Worm (Caenorhabditis elegans) whole organism, L1 larva: Measurements from ENCODE around the gene pnp-1.

Source experiments
- F16B12.6 ChIP-seq: fragments of 150-350 bp; optimal IDR thresholded peaks from 2 replicates; lab custom pipeline; 2014; ENCODE audit warnings: missing biosample characterization, missing genetic modification characterization
- Y116A8C.19 ChIP-seq: sonication (generic microtip); optimal IDR thresholded peaks from 2 replicates; lab custom pipeline; 2016; ENCODE audit warnings: missing compliant biosample characterization, missing genetic modification characterization, borderline replicate concordance
- alr-1 ChIP-seq: fragments of 200-800 bp; sonication (Bioruptor generic); optimal IDR thresholded peaks from 2 replicates; lab custom pipeline; 2018; ENCODE audit warnings: borderline replicate concordance, mild to moderate bottlenecking, missing genetic modification characterization, missing compliant biosample characterization
- blmp-1 ChIP-seq: fragments of 150-350 bp; optimal IDR thresholded peaks from 2 replicates; lab custom pipeline; 2014; ENCODE audit warnings: missing biosample characterization, missing genetic modification characterization
- ceh-63 ChIP-seq: fragments of 200-800 bp; sonication (Bioruptor generic); optimal IDR thresholded peaks from 2 replicates; lab custom pipeline; 2018; ENCODE audit warnings: mild to moderate bottlenecking, missing genetic modification characterization, missing compliant biosample characterization
- ceh-82 ChIP-seq, 3 experiments: fragments of 150-350 bp in 1 of 3; sonication (generic microtip) in 2 of 3; optimal IDR thresholded peaks; 2 replicates each; lab custom pipeline; 2014 to 2017; ENCODE audit warnings: missing biosample characterization in 3 of 3, missing genetic modification characterization in 3 of 3
- ceh-90 ChIP-seq: sonication (generic microtip); optimal IDR thresholded peaks from 2 replicates; lab custom pipeline; 2016; ENCODE audit warnings: missing genetic modification characterization, missing compliant biosample characterization
- ces-1 ChIP-seq: fragments of 150-350 bp; optimal IDR thresholded peaks from 2 replicates; lab custom pipeline; 2014; ENCODE audit warnings: missing biosample characterization, missing genetic modification reagents, missing genetic modification characterization
- dpl-1 ChIP-seq, 3 experiments: fragments of 150-350 bp in 2 of 3; sonication (generic microtip) in 1 of 3; optimal IDR thresholded peaks; 2 replicates each; lab custom pipeline; 2014 to 2017; ENCODE audit warnings: missing biosample characterization in 3 of 3, missing genetic modification characterization in 3 of 3, missing genetic modification reagents in 3 of 3
- dsc-1 ChIP-seq: sonication (generic microtip); optimal IDR thresholded peaks from 2 replicates; lab custom pipeline; 2016; ENCODE audit warnings: mild to moderate bottlenecking, missing genetic modification characterization, missing compliant biosample characterization
- efl-1 ChIP-seq, 4 experiments: fragments of 150-350 bp; optimal IDR thresholded peaks in 3 of 4; peaks in 1 of 4; 1 replicate in 1 of 4; 2 replicates in 3 of 4; lab custom pipeline; 2014; ENCODE audit warnings: missing biosample characterization in 2 of 4, missing genetic modification characterization in 2 of 4, missing genetic modification reagents in 2 of 4
- egl-27 ChIP-seq, 2 experiments: fragments of 150-350 bp in 1 of 2; sonication (generic microtip); optimal IDR thresholded peaks; 3 replicates each; lab custom pipeline; 2017 to 2018; ENCODE audit warnings: missing biosample characterization in 2 of 2, missing genetic modification characterization in 2 of 2, missing genetic modification reagents in 2 of 2
- elt-2 ChIP-seq: sonication (generic microtip); optimal IDR thresholded peaks from 2 replicates; lab custom pipeline; 2016; ENCODE audit warnings: missing genetic modification characterization, mild to moderate bottlenecking, inconsistent platforms, missing compliant biosample characterization, missing genetic modification reagents
- elt-3 ChIP-seq, 6 experiments: fragments of 150-350 bp in 1 of 6; sonication (generic microtip); optimal IDR thresholded peaks; 2 replicates each; lab custom pipeline; 2017 to 2018; ENCODE audit warnings: missing biosample characterization in 6 of 6, missing genetic modification characterization in 6 of 6, inconsistent platforms in 1 of 6
- fkh-4 ChIP-seq: sonication (generic microtip); optimal IDR thresholded peaks from 2 replicates; lab custom pipeline; 2016; ENCODE audit warnings: missing compliant biosample characterization, missing genetic modification characterization, borderline replicate concordance
- fkh-8 ChIP-seq: sonication (generic microtip); optimal IDR thresholded peaks from 2 replicates; lab custom pipeline; 2016; ENCODE audit warnings: mild to moderate bottlenecking, missing genetic modification characterization, missing compliant biosample characterization
- fos-1 ChIP-seq: fragments of 150-350 bp; optimal IDR thresholded peaks from 2 replicates; lab custom pipeline; 2014; ENCODE audit warnings: missing biosample characterization, missing genetic modification characterization
- grh-1 ChIP-seq: fragments of 200-800 bp; sonication (Bioruptor generic); IDR thresholded peaks from 2 replicates; pipeline ENCODE4 v1.3.6; 2022; ENCODE audit warnings: missing genetic modification reagents, missing genetic modification characterization, missing compliant biosample characterization
- hlh-4 ChIP-seq: sonication (generic microtip); optimal IDR thresholded peaks from 2 replicates; lab custom pipeline; 2016; ENCODE audit warnings: mild to moderate bottlenecking, missing genetic modification characterization, missing compliant biosample characterization
- jun-1 ChIP-seq: fragments of 150-350 bp; optimal IDR thresholded peaks from 2 replicates; lab custom pipeline; 2014; ENCODE audit warnings: missing biosample characterization, missing genetic modification reagents, missing genetic modification characterization
- lin-13 ChIP-seq: fragments of 150-350 bp; optimal IDR thresholded peaks from 2 replicates; lab custom pipeline; 2014; ENCODE audit warnings: missing biosample characterization, missing genetic modification reagents, missing genetic modification characterization
- lin-14 ChIP-seq: fragments of 200-800 bp; sonication (Bioruptor generic); optimal IDR thresholded peaks from 2 replicates; lab custom pipeline; 2018; ENCODE audit warnings: mild to moderate bottlenecking, missing genetic modification characterization, moderate library complexity, missing compliant biosample characterization
- lin-35 ChIP-seq, 2 experiments: fragments of 150-350 bp; optimal IDR thresholded peaks; 2 replicates each; lab custom pipeline; 2014; ENCODE audit warnings: missing biosample characterization in 2 of 2, missing genetic modification characterization in 2 of 2, missing genetic modification reagents in 2 of 2
- lir-3 ChIP-seq: sonication (generic microtip); optimal IDR thresholded peaks from 2 replicates; lab custom pipeline; 2016; ENCODE audit warnings: mild to moderate bottlenecking, missing genetic modification characterization, moderate library complexity, missing compliant biosample characterization; ENCODE audit not compliant: poor library complexity
- lsy-2 ChIP-seq, 2 experiments: fragments of 150-350 bp; optimal IDR thresholded peaks; 2 replicates each; lab custom pipeline; 2014; ENCODE audit warnings: missing biosample characterization in 2 of 2, missing genetic modification characterization in 2 of 2
- mdl-1 ChIP-seq, 2 experiments: fragments of 150-350 bp; optimal IDR thresholded peaks; 2 replicates each; lab custom pipeline; 2014 to 2017; ENCODE audit warnings: missing biosample characterization in 2 of 2, missing genetic modification characterization in 2 of 2, inconsistent platforms in 1 of 2
- mef-2 ChIP-seq: fragments of 150-350 bp; optimal IDR thresholded peaks from 2 replicates; lab custom pipeline; 2014; ENCODE audit warnings: missing biosample characterization, missing genetic modification characterization
- nhr-19 ChIP-seq: fragments of 200-800 bp; sonication (Bioruptor generic); conservative IDR thresholded peaks from 2 replicates; pipeline ENCODE4 v1.3.6; 2022; ENCODE audit warnings: missing genetic modification characterization, missing compliant biosample characterization
- nhr-20 ChIP-seq: sonication (generic microtip); optimal IDR thresholded peaks from 2 replicates; lab custom pipeline; 2016; ENCODE audit warnings: mild to moderate bottlenecking, missing genetic modification characterization, missing compliant biosample characterization
- nhr-237 ChIP-seq: fragments of 150-350 bp; optimal IDR thresholded peaks from 2 replicates; lab custom pipeline; 2014; ENCODE audit warnings: missing biosample characterization, missing genetic modification characterization
- nhr-28 ChIP-seq: fragments of 150-350 bp; optimal IDR thresholded peaks from 2 replicates; lab custom pipeline; 2014; ENCODE audit warnings: missing biosample characterization, missing genetic modification characterization
- nhr-47 ChIP-seq: sonication (generic microtip); optimal IDR thresholded peaks from 2 replicates; lab custom pipeline; 2016; ENCODE audit warnings: mild to moderate bottlenecking, missing genetic modification characterization, moderate library complexity, missing compliant biosample characterization
- nhr-71 ChIP-seq: sonication (generic microtip); optimal IDR thresholded peaks from 2 replicates; lab custom pipeline; 2016; ENCODE audit warnings: mild to moderate bottlenecking, missing genetic modification characterization, moderate library complexity, missing compliant biosample characterization
- nhr-76 ChIP-seq: sonication (generic microtip); optimal IDR thresholded peaks from 2 replicates; lab custom pipeline; 2017; ENCODE audit warnings: missing biosample characterization, missing genetic modification characterization
- nhr-90 ChIP-seq: sonication (generic microtip); optimal IDR thresholded peaks from 2 replicates; lab custom pipeline; 2016; ENCODE audit warnings: mild to moderate bottlenecking, missing genetic modification characterization, missing compliant biosample characterization; ENCODE audit not compliant: poor library complexity
- pax-3 ChIP-seq: fragments of 200-800 bp; sonication (Bioruptor generic); optimal IDR thresholded peaks from 2 replicates; lab custom pipeline; 2018; ENCODE audit warnings: mild to moderate bottlenecking, missing genetic modification characterization, moderate library complexity, missing compliant biosample characterization
- pqm-1 ChIP-seq: sonication (generic microtip); optimal IDR thresholded peaks from 3 replicates; lab custom pipeline; 2017; ENCODE audit warnings: missing biosample characterization, missing genetic modification characterization
- snu-23 ChIP-seq: sonication (generic microtip); optimal IDR thresholded peaks from 2 replicates; lab custom pipeline; 2016; ENCODE audit warnings: missing genetic modification characterization, missing compliant biosample characterization
- sup-37 ChIP-seq: fragments of 200-800 bp; sonication (Bioruptor generic); optimal IDR thresholded peaks from 2 replicates; lab custom pipeline; 2018; ENCODE audit warnings: mild to moderate bottlenecking, missing genetic modification characterization, missing compliant biosample characterization
- swsn-7 ChIP-seq: sonication (generic microtip); optimal IDR thresholded peaks from 2 replicates; lab custom pipeline; 2016; ENCODE audit warnings: missing genetic modification characterization, missing compliant biosample characterization
- tbx-2 ChIP-seq: sonication (generic microtip); optimal IDR thresholded peaks from 2 replicates; lab custom pipeline; 2016; ENCODE audit warnings: missing genetic modification characterization, missing compliant biosample characterization
- tlp-1 ChIP-seq: fragments of 150-350 bp; optimal IDR thresholded peaks from 2 replicates; lab custom pipeline; 2014; ENCODE audit warnings: missing biosample characterization, missing genetic modification characterization
- unc-30 ChIP-seq: sonication (generic microtip); optimal IDR thresholded peaks from 2 replicates; lab custom pipeline; 2017; ENCODE audit warnings: missing biosample characterization, missing genetic modification characterization
- unc-62 ChIP-seq: fragments of 150-350 bp; optimal IDR thresholded peaks from 2 replicates; lab custom pipeline; 2014; ENCODE audit warnings: missing biosample characterization, missing genetic modification reagents, missing genetic modification characterization
- unc-98 ChIP-seq: fragments of 200-800 bp; sonication (Bioruptor generic); IDR thresholded peaks from 2 replicates; pipeline ENCODE4 v1.3.6; 2022; ENCODE audit warnings: missing genetic modification characterization, missing compliant biosample characterization
- xbp-1 ChIP-seq: sonication (generic microtip); optimal IDR thresholded peaks from 2 replicates; lab custom pipeline; 2016; ENCODE audit warnings: missing genetic modification characterization, missing compliant biosample characterization
- zip-4 ChIP-seq: fragments of 200-800 bp; sonication (Bioruptor generic); optimal IDR thresholded peaks from 2 replicates; lab custom pipeline; 2018; ENCODE audit warnings: mild to moderate bottlenecking, missing genetic modification characterization, moderate library complexity, missing compliant biosample characterization

Gene pnp-1

ce11 chrIV:296849-297248 lies 1.3 kb downstream of the pnp-1 start (continued):
- no peak for TF ChIP-seq unc-98
- TF ChIP-seq mef-2 (tag; lab: Kevin White, UChicago): no peak
- TF ChIP-seq ces-1 (GFP tag; lab: Kevin White, UChicago): no peak
- no peak for TF ChIP-seq sup-37 (GFP tag; lab: Kevin White, UChicago)
- TF ChIP-seq pqm-1: no peak
- TF ChIP-seq efl-1 (optimal IDR thresholded peaks at IDR 0.05; lab: Kevin White, UChicago): no peak
- peak in 1 of 2 experiments; percentile 35 for TF ChIP-seq efl-1 (GFP tag; optimal IDR thresholded peaks at IDR 0.05 in 1 of 2; lab: Kevin White, UChicago)
- no peak for TF ChIP-seq ceh-63 (GFP tag; lab: Kevin White, UChicago)
- TF ChIP-seq blmp-1 (tag; lab: Kevin White, UChicago): no peak
- TF ChIP-seq fkh-4 (tag; lab: Kevin White, UChicago): no peak
- TF ChIP-seq fos-1: no peak
- TF ChIP-seq nhr-76: no peak
- no peak for TF ChIP-seq grh-1 (GFP tag; lab: Robert Waterston, UW)
- peak; percentile 7 for TF ChIP-seq tlp-1 (tag; lab: Kevin White, UChicago)
- no peak for TF ChIP-seq xbp-1 (tag; lab: Kevin White, UChicago)
- TF ChIP-seq lin-13 (GFP tag; lab: Kevin White, UChicago): no peak
- no peak for TF ChIP-seq nhr-237
- TF ChIP-seq F16B12.6 (tag; lab: Kevin White, UChicago): no peak
- TF ChIP-seq ceh-82 (tag; optimal IDR thresholded peaks at IDR 0.05; lab: Kevin White, UChicago): no peak
- no peak for TF ChIP-seq lsy-2 (tag; optimal IDR thresholded peaks at IDR 0.05; lab: Kevin White, UChicago)
- TF ChIP-seq egl-27 (tag; optimal IDR thresholded peaks at IDR 0.05; lab: Kevin White, UChicago): no peak
- TF ChIP-seq lir-3: no peak
- TF ChIP-seq alr-1: no peak
- TF ChIP-seq dsc-1: no peak

ce11 chrIV:295734-296201 lies 2.3 kb downstream of the pnp-1 start:
- TF ChIP-seq unc-30 (tag; lab: Kevin White, UChicago): no peak
- no peak for TF ChIP-seq alr-1
- TF ChIP-seq jun-1 (tag; lab: Kevin White, UChicago): peak; percentile 20
- TF ChIP-seq lin-35 (GFP tag; optimal IDR thresholded peaks at IDR 0.05; lab: Kevin White, UChicago): peak in 1 of 2 experiments; percentile 76
- TF ChIP-seq dpl-1 (GFP tag; optimal IDR thresholded peaks at IDR 0.05; lab: Kevin White, UChicago): peak in 1 of 3 experiments; percentile 49
- TF ChIP-seq nhr-19: peak; percentile 46; the same call in 1 of the 2 replicates
- peak; percentile 2 for TF ChIP-seq nhr-47 (tag; lab: Kevin White, UChicago)
- TF ChIP-seq hlh-4: no peak
- no peak for TF ChIP-seq nhr-28 (tag; lab: Kevin White, UChicago)
- TF ChIP-seq unc-62: no peak
- TF ChIP-seq mdl-1 (tag; optimal IDR thresholded peaks at IDR 0.05; lab: Kevin White, UChicago): peak in 1 of 2 experiments; percentile 54
- peak; percentile 47 for TF ChIP-seq nhr-90 (tag; lab: Kevin White, UChicago)
- TF ChIP-seq nhr-20 (tag; lab: Kevin White, UChicago): peak; percentile 70
- no peak for TF ChIP-seq efl-1 (optimal IDR thresholded peaks at IDR 0.05; lab: Kevin White, UChicago)
- TF ChIP-seq efl-1 (GFP tag; optimal IDR thresholded peaks at IDR 0.05 in 1 of 2; lab: Kevin White, UChicago): peak in 1 of 2 experiments; percentile 70
- no peak for TF ChIP-seq swsn-7
- peak; percentile 34 for TF ChIP-seq snu-23 (GFP tag; lab: Kevin White, UChicago)
- peak; percentile 81 for TF ChIP-seq elt-2 (tag; lab: Kevin White, UChicago)
- peak in 2 of 6 experiments; percentile 37 to 45 for TF ChIP-seq elt-3 (tag; optimal IDR thresholded peaks at IDR 0.05; lab: Kevin White, UChicago)
- TF ChIP-seq fkh-8 (tag; lab: Kevin White, UChicago): no peak
- TF ChIP-seq F16B12.6 (tag; lab: Kevin White, UChicago): no peak
- TF ChIP-seq ceh-90 (tag; lab: Kevin White, UChicago): no peak
- TF ChIP-seq Y116A8C.19 (tag; lab: Kevin White, UChicago): no peak
- TF ChIP-seq tbx-2 (tag; lab: Kevin White, UChicago): peak; percentile 28
- no peak for TF ChIP-seq zip-4 (GFP tag; lab: Kevin White, UChicago)
- TF ChIP-seq lsy-2 (tag; optimal IDR thresholded peaks at IDR 0.05; lab: Kevin White, UChicago): no peak
- TF ChIP-seq nhr-71 (tag; lab: Kevin White, UChicago): peak; percentile 70
- TF ChIP-seq lin-14: peak; percentile 46
- peak; percentile 1 for TF ChIP-seq lin-13 (GFP tag; lab: Kevin White, UChicago)
- TF ChIP-seq pax-3 (tag; lab: Kevin White, UChicago): peak; percentile 18
